Worm (Caenorhabditis elegans): ENCODE data around the gene W08F4.12.

ce11 chrII:625926-626325 is 41.7 kb upstream of the W08F4.12 start:
- TF ChIP-seq him-1 (tag; optimal IDR thresholded peaks at IDR 0.05): no peak
- TF ChIP-seq dao-5 (tag; optimal IDR thresholded peaks at IDR 0.05): no peak
- TF ChIP-seq W03F9.2 (tag; optimal IDR thresholded peaks at IDR 0.05): no peak
